Fruit fly (Drosophila melanogaster): Measurements from ENCODE around the gene Polr2H.

Polr2H gene

dm6 chr3L:21728616-21729047, at the start of gene Polr2H, which contains the start of gene CG11247:
TSS of gene Polr2H (plus strand) at chr3L:21728932.
TSS of gene CG11247 (minus strand) at chr3L:21728806.
- no peak for TF ChIP-seq Dll (optimal IDR thresholded peaks at IDR 0.05)
- TF ChIP-seq EcR (GFP tag; optimal IDR thresholded peaks at IDR 0.05) = peak; percentile 3 to 30

- TF ChIP-seq usp (GFP tag; optimal IDR thresholded peaks at IDR 0.05) = no peak
- TF ChIP-seq Dll (optimal IDR thresholded peaks at IDR 0.05) = no peak
- no peak for TF ChIP-seq psq (optimal IDR thresholded peaks at IDR 0.05)
- TF ChIP-seq pan (optimal IDR thresholded peaks at IDR 0.05) = no peak
- no peak for TF ChIP-seq CG8478 (optimal IDR thresholded peaks at IDR 0.05)
- no peak for TF ChIP-seq EcR (GFP tag; optimal IDR thresholded peaks at IDR 0.05)
Observed at dm6 chr3L:21679687-21680086, 49.0 kb upstream of the Polr2H start, which contains the start of the genes Als2 and CG11248. TSS of gene Als2 (minus strand) at chr3L:21679755. TSS of gene CG11248 (plus strand) at chr3L:21680050.

DNA sequence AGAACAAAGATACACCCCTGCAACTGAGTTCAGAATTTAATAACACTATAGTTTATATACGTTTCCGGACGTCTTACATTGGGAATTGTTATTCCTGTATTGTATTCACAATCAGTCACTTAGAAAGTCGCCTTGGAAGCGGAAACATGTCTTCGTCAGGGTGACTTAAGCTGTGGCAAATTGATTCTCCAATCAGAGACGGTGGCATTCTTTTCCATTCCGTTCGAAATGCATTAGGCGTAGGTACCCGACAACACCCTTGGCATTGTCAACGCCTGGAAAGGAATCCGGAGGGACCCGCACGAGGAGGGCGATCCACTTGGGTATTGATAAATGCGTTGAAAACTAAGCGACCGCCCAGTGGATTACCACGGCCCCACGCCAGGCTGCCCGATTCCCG, 44.8 kb upstream of the Polr2H start, which contains the start of gene Sfp78E:
Sfp78E (minus strand) TSS at position 101 of the 400 bp plus-strand sequence.
- TF ChIP-seq EcR (GFP tag; optimal IDR thresholded peaks at IDR 0.05) (no peak), pan (optimal IDR thresholded peaks at IDR 0.05) (no peak), CG8478 (optimal IDR thresholded peaks at IDR 0.05) (no peak)

- TF ChIP-seq pan (optimal IDR thresholded peaks at IDR 0.05) = no peak
- no peak for TF ChIP-seq EcR (GFP tag; optimal IDR thresholded peaks at IDR 0.05)
- TF ChIP-seq usp (GFP tag; optimal IDR thresholded peaks at IDR 0.05) = no peak
- no peak for TF ChIP-seq Dll (optimal IDR thresholded peaks at IDR 0.05)
Observed at dm6 chr3L:21685753-21686152, 43.0 kb upstream of the Polr2H start.

DNA sequence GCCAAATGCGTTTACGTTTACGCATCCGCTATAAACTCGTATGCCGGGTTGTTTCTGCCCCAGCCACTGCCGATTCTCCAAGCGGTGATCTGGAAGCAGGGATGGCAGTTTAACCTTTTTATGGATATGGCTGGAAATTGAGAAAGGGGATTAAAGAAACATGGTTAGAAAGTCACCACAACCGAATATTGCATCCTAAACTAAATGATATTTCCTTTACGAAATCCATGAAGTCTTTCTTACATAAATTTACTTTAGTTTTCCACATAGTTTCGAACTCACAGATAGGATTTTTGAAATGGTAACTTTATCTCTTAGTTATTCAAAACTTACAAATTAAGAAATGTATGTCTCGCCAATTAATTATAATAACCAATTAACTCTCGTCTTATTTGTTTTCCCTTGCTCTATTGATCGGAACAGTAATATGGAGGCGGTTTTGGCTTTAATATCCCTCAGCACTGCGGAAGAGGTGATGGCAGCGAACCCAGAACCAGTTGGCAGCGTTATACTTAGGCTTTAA, 40.1 kb upstream of the Polr2H start:
- TF ChIP-seq Dll (optimal IDR thresholded peaks at IDR 0.05) = no peak
- TF ChIP-seq EcR (GFP tag; optimal IDR thresholded peaks at IDR 0.05) = no peak
- no peak for TF ChIP-seq pan (optimal IDR thresholded peaks at IDR 0.05)
- TF ChIP-seq CG8478 (optimal IDR thresholded peaks at IDR 0.05) = no peak
- no peak for TF ChIP-seq psq (optimal IDR thresholded peaks at IDR 0.05)
- TF ChIP-seq usp (GFP tag; optimal IDR thresholded peaks at IDR 0.05) = no peak

DNA sequence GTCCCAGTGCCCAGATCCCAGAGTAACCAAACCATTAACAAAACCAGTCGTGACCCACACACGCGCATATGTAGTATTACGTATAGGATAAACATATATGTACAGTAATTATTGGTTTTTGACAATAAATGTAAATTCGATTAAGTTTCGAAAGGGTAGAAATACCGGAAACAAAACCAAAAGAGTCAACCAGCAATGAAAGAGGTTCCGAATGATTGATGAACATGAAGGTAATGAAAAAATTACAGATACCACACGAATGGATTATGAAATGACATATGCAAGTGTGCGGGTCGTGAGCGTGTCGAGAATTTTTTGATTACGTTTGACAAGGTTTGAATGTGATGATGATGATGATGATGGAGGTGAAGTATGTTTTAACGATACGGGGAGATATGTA, 34.1 kb upstream of the Polr2H start:
- no peak for TF ChIP-seq CG8478 (optimal IDR thresholded peaks at IDR 0.05)
- TF ChIP-seq psq (optimal IDR thresholded peaks at IDR 0.05) = no peak

dm6 chr3L:21700052-21700451, 28.7 kb upstream of the Polr2H start:
- TF ChIP-seq psq (optimal IDR thresholded peaks at IDR 0.05) (no peak), CG8478 (optimal IDR thresholded peaks at IDR 0.05) (no peak), Dll (optimal IDR thresholded peaks at IDR 0.05) (no peak), EcR (GFP tag; optimal IDR thresholded peaks at IDR 0.05) (no peak), usp (GFP tag; optimal IDR thresholded peaks at IDR 0.05) (no peak), pan (optimal IDR thresholded peaks at IDR 0.05) (no peak)

DNA sequence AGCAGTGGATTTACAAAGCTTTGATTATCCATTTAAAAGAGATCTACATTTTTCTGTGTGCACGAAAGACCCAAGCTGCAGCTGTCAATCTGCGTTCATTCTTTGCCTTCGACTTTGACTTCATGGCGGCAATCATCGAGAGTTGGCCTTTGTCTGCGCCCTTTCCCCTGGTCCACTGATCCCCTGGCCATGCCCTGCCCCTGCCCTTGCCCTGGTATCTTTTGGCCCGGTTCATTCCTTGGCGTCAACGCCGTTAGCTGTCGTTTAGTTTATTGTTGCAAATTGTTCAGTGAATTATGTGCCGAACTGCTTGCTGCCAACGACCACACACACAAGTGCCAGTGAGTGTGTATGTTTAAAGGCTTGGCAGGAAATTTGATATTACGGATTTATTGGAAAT, 27.8 kb upstream of the Polr2H start:
- TF ChIP-seq Dll (optimal IDR thresholded peaks at IDR 0.05) (no peak), EcR (GFP tag; optimal IDR thresholded peaks at IDR 0.05) (no peak), usp (GFP tag; optimal IDR thresholded peaks at IDR 0.05) (no peak), pan (optimal IDR thresholded peaks at IDR 0.05) (no peak), CG8478 (optimal IDR thresholded peaks at IDR 0.05) (no peak), psq (optimal IDR thresholded peaks at IDR 0.05) (no peak)

- TF ChIP-seq Dll (optimal IDR thresholded peaks at IDR 0.05) (no peak), psq (optimal IDR thresholded peaks at IDR 0.05) (no peak), usp (GFP tag; optimal IDR thresholded peaks at IDR 0.05) (no peak), pan (optimal IDR thresholded peaks at IDR 0.05) (no peak), EcR (GFP tag; optimal IDR thresholded peaks at IDR 0.05) (no peak), CG8478 (optimal IDR thresholded peaks at IDR 0.05) (no peak)
Observed at dm6 chr3L:21706144-21706926, 22.4 kb upstream of the Polr2H start, which contains the start of gene CG32447. TSS of gene CG32447 (minus strand) at chr3L:21706365.

- TF ChIP-seq pan (optimal IDR thresholded peaks at IDR 0.05) (no peak), Dll (optimal IDR thresholded peaks at IDR 0.05) (no peak), EcR (GFP tag; optimal IDR thresholded peaks at IDR 0.05) (peak in 1 of 2 experiments; percentile 21), psq (optimal IDR thresholded peaks at IDR 0.05) (no peak), usp (GFP tag; optimal IDR thresholded peaks at IDR 0.05) (no peak), CG8478 (optimal IDR thresholded peaks at IDR 0.05) (no peak)
Observed at dm6 chr3L:21709785-21710591, 18.7 kb upstream of the Polr2H start.

DNA sequence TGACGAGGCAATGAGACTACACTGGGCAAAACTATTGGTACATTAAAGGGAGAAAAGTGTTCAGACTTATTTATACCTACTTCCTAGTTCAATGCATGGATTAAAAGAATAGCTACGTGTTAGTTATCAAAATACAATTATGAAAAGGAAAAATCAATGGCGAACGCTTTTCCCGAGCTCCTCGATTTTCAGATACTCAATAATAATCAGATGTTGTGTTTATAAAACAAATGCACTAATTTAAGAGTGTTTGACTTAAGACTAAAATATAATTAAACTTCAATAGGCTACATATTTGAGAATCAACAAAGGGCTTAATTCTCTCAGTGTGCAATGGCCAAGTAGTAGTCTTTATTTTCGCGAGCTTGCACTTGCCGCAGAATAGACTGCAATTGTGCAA, 12.8 kb upstream of the Polr2H start:
- no peak for TF ChIP-seq pan (optimal IDR thresholded peaks at IDR 0.05)
- TF ChIP-seq Dll (optimal IDR thresholded peaks at IDR 0.05) = no peak
- no peak for TF ChIP-seq psq (optimal IDR thresholded peaks at IDR 0.05)
- TF ChIP-seq EcR (GFP tag; optimal IDR thresholded peaks at IDR 0.05) = no peak
- TF ChIP-seq CG8478 (optimal IDR thresholded peaks at IDR 0.05) = no peak
- no peak for TF ChIP-seq usp (GFP tag; optimal IDR thresholded peaks at IDR 0.05)

DNA sequence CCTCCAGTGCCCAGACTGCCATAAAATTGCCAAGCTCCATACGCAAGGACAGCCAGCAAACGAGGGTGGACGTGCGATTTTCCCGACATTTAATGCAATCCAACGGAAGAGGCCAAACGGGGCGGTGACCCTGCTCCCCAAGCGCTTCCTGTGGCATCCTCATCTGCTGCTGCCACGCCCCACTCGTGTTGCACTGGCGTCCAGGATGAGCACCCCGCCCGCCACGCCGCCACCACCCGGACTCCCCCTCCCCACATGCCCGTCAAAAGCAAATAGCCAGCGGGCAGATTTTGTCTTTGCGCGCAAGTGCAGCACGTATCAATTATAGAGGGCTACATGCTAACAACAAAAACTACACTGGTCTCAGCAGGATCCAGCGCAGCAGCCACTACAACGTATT, 10.5 kb upstream of the Polr2H start:
- no peak for TF ChIP-seq Dll (optimal IDR thresholded peaks at IDR 0.05)
- no peak for TF ChIP-seq EcR (GFP tag; optimal IDR thresholded peaks at IDR 0.05)
- TF ChIP-seq usp (GFP tag; optimal IDR thresholded peaks at IDR 0.05) = no peak
- TF ChIP-seq CG8478 (optimal IDR thresholded peaks at IDR 0.05) = no peak
- no peak for TF ChIP-seq psq (optimal IDR thresholded peaks at IDR 0.05)
- no peak for TF ChIP-seq pan (optimal IDR thresholded peaks at IDR 0.05)

Measured in whole organism.